Worm (Caenorhabditis elegans) whole organism, late embryonic: Measurements from ENCODE around the gene hpo-12.

Experiments used
- ama-1 ChIP-seq: fragments of 150-350 bp; optimal IDR thresholded peaks from 2 replicates; lab custom pipeline; 2014
- ceh-18 ChIP-seq: sonication (generic microtip); optimal IDR thresholded peaks from 2 replicates; lab custom pipeline; 2016; ENCODE audit warnings: missing genetic modification characterization, missing compliant biosample characterization
- ceh-22 ChIP-seq: sonication (generic microtip); optimal IDR thresholded peaks from 2 replicates; lab custom pipeline; 2017; ENCODE audit warnings: missing biosample characterization, missing genetic modification characterization
- ceh-9 ChIP-seq: sonication (generic microtip); optimal IDR thresholded peaks from 2 replicates; lab custom pipeline; 2016; ENCODE audit warnings: mild to moderate bottlenecking, missing genetic modification characterization, inconsistent platforms, missing compliant biosample characterization
- dve-1 ChIP-seq: sonication (generic microtip); optimal IDR thresholded peaks from 2 replicates; lab custom pipeline; 2017; ENCODE audit warnings: antibody characterized with exemption, mild to moderate bottlenecking, missing genetic modification characterization, missing compliant biosample characterization
- nhr-232 ChIP-seq: sonication (generic microtip); optimal IDR thresholded peaks from 2 replicates; lab custom pipeline; 2016; ENCODE audit warnings: missing genetic modification characterization, missing compliant biosample characterization
- pha-4 ChIP-seq: fragments of 150-350 bp; optimal IDR thresholded peaks from 2 replicates; lab custom pipeline; 2018; ENCODE audit warnings: missing biosample characterization, missing genetic modification reagents, missing genetic modification characterization

- TF ChIP-seq ceh-9 = no peak
- no peak for TF ChIP-seq nhr-232 (tag; lab: Kevin White, UChicago)
- TF ChIP-seq ceh-18 (tag; lab: Kevin White, UChicago) = no peak
- no peak for TF ChIP-seq ceh-22 (tag; lab: Kevin White, UChicago)
- TF ChIP-seq pha-4 (tag; lab: Kevin White, UChicago) = no peak
- TF ChIP-seq dve-1 = no peak
- no peak for TF ChIP-seq ama-1 (lab: Kevin White, UChicago)
These were observed 3.6 kb upstream of the hpo-12 start, which contains the start of gene ltah-1.1 for ce11 chrIV:12279340-12279739.
